Fruit fly (Drosophila melanogaster) S2 (cell line): ENCODE measurements around the gene CG14907.

Experiments
- CG8478 ChIP-seq: fragments of >200 bp; optimal IDR thresholded peaks from 2 replicates; lab custom pipeline; 2018
- CTCF ChIP-seq, 2 experiments: fragments of >200 bp; optimal IDR thresholded peaks; 2 replicates each; lab custom pipeline; 2018

dm6 chr3R:16655000-16655493 is 2.9 kb upstream of the CG14907 start:
- TF ChIP-seq CTCF (optimal IDR thresholded peaks at IDR 0.05; lab: Kevin White, UChicago) (no peak), CG8478 (no peak)
